Fruit fly (Drosophila melanogaster) whole organism, embryonic: ENCODE data around the gene CG6511.

ENCODE experiments used
- Awh ChIP-seq: fragments of 200-800 bp; sonication (Bioruptor generic); IDR thresholded peaks from 2 replicates; pipeline ENCODE4, ENCODE4 v1.3.6; 2022; ENCODE audit warnings: missing biosample characterization, missing genetic modification characterization
- BEAF-32 ChIP-seq: fragments of 200-800 bp; sonication (Bioruptor generic); optimal IDR thresholded peaks from 3 replicates; lab custom pipeline; 2017; ENCODE audit warnings: missing biosample characterization, missing genetic modification characterization, mild to moderate bottlenecking, moderate library complexity, missing genetic modification reagents
- CG14710 ChIP-seq: fragments of 200-800 bp; sonication (Bioruptor generic); optimal IDR thresholded peaks from 3 replicates; lab custom pipeline; 2019; ENCODE audit warnings: missing biosample characterization, mild to moderate bottlenecking, missing genetic modification characterization, moderate library complexity
- CG4854 ChIP-seq: fragments of 200-800 bp; sonication (Bioruptor generic); optimal IDR thresholded peaks from 2 replicates; lab custom pipeline; 2016; ENCODE audit warnings: missing biosample characterization, missing genetic modification characterization, inconsistent platforms
- CG6272 ChIP-seq: fragments of 200-800 bp; sonication (Bioruptor generic); IDR thresholded peaks from 2 replicates; pipeline ENCODE4 v1.3.6; 2022; ENCODE audit warnings: missing biosample characterization, missing genetic modification characterization
- Chrac-16 ChIP-seq: fragments of 200-800 bp; sonication (Bioruptor generic); optimal IDR thresholded peaks from 3 replicates; lab custom pipeline; 2016; ENCODE audit warnings: missing biosample characterization, missing genetic modification characterization
- Hr3 ChIP-seq: fragments of 200-800 bp; sonication (Bioruptor generic); optimal IDR thresholded peaks from 3 replicates; lab custom pipeline; 2016; ENCODE audit warnings: missing biosample characterization, missing genetic modification characterization
- Sin3A ChIP-seq: fragments of >200 bp; optimal IDR thresholded peaks from 2 replicates; lab custom pipeline; 2018
- corto ChIP-seq: fragments of 200-800 bp; sonication (Bioruptor generic); optimal IDR thresholded peaks from 2 replicates; lab custom pipeline; 2016; ENCODE audit warnings: missing biosample characterization, mild to moderate bottlenecking, missing genetic modification characterization, moderate library complexity
- danr ChIP-seq: fragments of 200-800 bp; sonication (Bioruptor generic); IDR thresholded peaks from 2 replicates; pipeline ENCODE4 v1.3.6; 2022; ENCODE audit warnings: missing biosample characterization, missing genetic modification characterization
- h ChIP-seq: fragments of >200 bp; optimal IDR thresholded peaks from 2 replicates; lab custom pipeline; 2017
- insv ChIP-seq, 2 experiments: fragments of 200-800 bp; sonication (Bioruptor generic); optimal IDR thresholded peaks; 3 replicates each; lab custom pipeline; 2016 to 2018; ENCODE audit warnings: missing biosample characterization in 2 of 2, missing genetic modification characterization in 2 of 2
- psq ChIP-seq: fragments of 200-800 bp; sonication (Bioruptor generic); optimal IDR thresholded peaks from 2 replicates; lab custom pipeline; 2017; ENCODE audit warnings: missing biosample characterization, missing genetic modification characterization

DNA sequence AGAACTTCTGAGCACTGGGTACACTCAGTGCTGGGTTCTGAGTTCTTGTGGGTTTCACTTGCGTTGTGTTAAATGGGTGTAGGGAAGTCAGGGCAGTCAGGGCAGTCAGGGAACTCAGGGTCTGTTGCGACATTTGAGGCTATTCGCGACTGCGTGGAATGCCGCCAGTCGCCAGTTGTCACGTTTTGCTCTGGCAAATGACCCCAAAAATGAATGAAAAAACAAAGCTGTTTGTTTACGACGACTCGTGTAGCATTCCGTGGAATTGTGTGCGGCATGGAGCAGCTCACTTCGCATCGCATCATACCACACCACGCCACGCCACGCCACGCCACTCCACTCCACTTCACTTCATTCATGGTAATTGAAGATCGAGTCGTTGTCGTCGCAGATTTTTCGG is 39.9 kb upstream of the CG6511 start:
- TF ChIP-seq h (lab: Kevin White, UChicago) (no peak), corto (GFP tag; lab: Kevin White, UChicago) (no peak), Sin3A (no peak), CG14710 (no peak), BEAF-32 (GFP tag; lab: Kevin White, UChicago) (no peak), CG6272 (GFP tag; lab: Robert Waterston, UW) (no peak), danr (GFP tag; lab: Robert Waterston, UW) (no peak), insv (GFP tag; optimal IDR thresholded peaks at IDR 0.05; lab: Kevin White, UChicago) (no peak), Hr3 (GFP tag; lab: Kevin White, UChicago) (no peak), CG4854 (GFP tag; lab: Kevin White, UChicago) (no peak), Awh (GFP tag; lab: Robert Waterston, UW) (no peak), psq (GFP tag; lab: Kevin White, UChicago) (no peak), Chrac-16 (no peak)
